Worm (Caenorhabditis elegans) whole organism, L3 larva: ENCODE results near the gene tcl-2.

ENCODE experiments used
- R02D3.7 ChIP-seq: fragments of 150-350 bp; optimal IDR thresholded peaks from 2 replicates; lab custom pipeline; 2014; ENCODE audit warnings: missing biosample characterization, missing genetic modification characterization
- ZK546.5 ChIP-seq: sonication (generic microtip); optimal IDR thresholded peaks from 2 replicates; lab custom pipeline; 2017; ENCODE audit warnings: missing biosample characterization, missing genetic modification characterization
- aly-2 ChIP-seq: fragments of 150-350 bp; optimal IDR thresholded peaks from 2 replicates; lab custom pipeline; 2014; ENCODE audit warnings: missing biosample characterization, missing genetic modification characterization
- ama-1 ChIP-seq: fragments of 150-350 bp; optimal IDR thresholded peaks from 2 replicates; lab custom pipeline; 2018
- ceh-16 ChIP-seq: sonication (generic microtip); optimal IDR thresholded peaks from 2 replicates; lab custom pipeline; 2017; ENCODE audit warnings: missing biosample characterization, missing genetic modification characterization
- ceh-28 ChIP-seq: fragments of 150-350 bp; optimal IDR thresholded peaks from 2 replicates; lab custom pipeline; 2014; ENCODE audit warnings: missing biosample characterization, missing genetic modification reagents, missing genetic modification characterization
- ceh-82 ChIP-seq: fragments of 150-350 bp; optimal IDR thresholded peaks from 2 replicates; lab custom pipeline; 2014; ENCODE audit warnings: missing biosample characterization, missing genetic modification characterization
- ceh-9 ChIP-seq: sonication (generic microtip); optimal IDR thresholded peaks from 2 replicates; lab custom pipeline; 2018; ENCODE audit warnings: missing biosample characterization, missing genetic modification characterization
- daf-12 ChIP-seq: fragments of 150-350 bp; optimal IDR thresholded peaks from 2 replicates; lab custom pipeline; 2014; ENCODE audit warnings: missing biosample characterization, missing genetic modification reagents, missing genetic modification characterization
- egl-27 ChIP-seq: sonication (generic microtip); optimal IDR thresholded peaks from 4 replicates; lab custom pipeline; 2017; ENCODE audit warnings: missing biosample characterization, missing genetic modification reagents, missing genetic modification characterization
- egl-5 ChIP-seq: fragments of 150-350 bp; optimal IDR thresholded peaks from 2 replicates; lab custom pipeline; 2017; ENCODE audit warnings: missing biosample characterization, missing genetic modification reagents, missing genetic modification characterization, inconsistent platforms
- elt-1 ChIP-seq: fragments of 150-350 bp; optimal IDR thresholded peaks from 2 replicates; lab custom pipeline; 2014; ENCODE audit warnings: missing biosample characterization, missing genetic modification characterization
- elt-2 ChIP-seq: sonication (generic microtip); optimal IDR thresholded peaks from 2 replicates; lab custom pipeline; 2016; ENCODE audit warnings: missing genetic modification reagents, mild to moderate bottlenecking, missing genetic modification characterization, missing compliant biosample characterization
- elt-3 ChIP-seq, 3 experiments: fragments of 150-350 bp in 1 of 3; sonication (generic microtip) in 2 of 3; optimal IDR thresholded peaks; 2 replicates in 2 of 3; 4 replicates in 1 of 3; lab custom pipeline; 2014 to 2017; ENCODE audit warnings: missing biosample characterization in 3 of 3, missing genetic modification characterization in 3 of 3
- eor-1 ChIP-seq, 2 experiments: fragments of 150-350 bp; optimal IDR thresholded peaks; 2 replicates each; lab custom pipeline; 2014 to 2018; ENCODE audit warnings: missing biosample characterization in 2 of 2, missing genetic modification characterization in 2 of 2
- fkh-10 ChIP-seq: sonication (generic microtip); optimal IDR thresholded peaks from 2 replicates; lab custom pipeline; 2017; ENCODE audit warnings: missing biosample characterization, missing genetic modification reagents, missing genetic modification characterization
- fkh-2 ChIP-seq: fragments of 150-350 bp; optimal IDR thresholded peaks from 2 replicates; lab custom pipeline; 2014; ENCODE audit warnings: missing biosample characterization, missing genetic modification reagents, missing genetic modification characterization
- fos-1 ChIP-seq: fragments of 150-350 bp; optimal IDR thresholded peaks from 2 replicates; lab custom pipeline; 2014; ENCODE audit warnings: missing biosample characterization, missing genetic modification characterization
- hmg-11 ChIP-seq: sonication (generic microtip); optimal IDR thresholded peaks from 2 replicates; lab custom pipeline; 2016; ENCODE audit warnings: missing genetic modification characterization, missing compliant biosample characterization
- jun-1 ChIP-seq: fragments of 150-350 bp; optimal IDR thresholded peaks from 2 replicates; lab custom pipeline; 2014; ENCODE audit warnings: missing biosample characterization, missing genetic modification reagents, missing genetic modification characterization
- lin-15B ChIP-seq: fragments of 150-350 bp; optimal IDR thresholded peaks from 2 replicates; lab custom pipeline; 2014; ENCODE audit warnings: missing biosample characterization, missing genetic modification characterization
- lin-39 ChIP-seq: fragments of 150-350 bp; optimal IDR thresholded peaks from 2 replicates; lab custom pipeline; 2018; ENCODE audit warnings: missing biosample characterization, missing genetic modification reagents, missing genetic modification characterization
- lsy-12 ChIP-seq: sonication (generic microtip); optimal IDR thresholded peaks from 2 replicates; lab custom pipeline; 2016; ENCODE audit warnings: mild to moderate bottlenecking, missing genetic modification characterization, missing compliant biosample characterization
- mdl-1 ChIP-seq: fragments of 150-350 bp; optimal IDR thresholded peaks from 2 replicates; lab custom pipeline; 2014; ENCODE audit warnings: missing biosample characterization, missing genetic modification characterization
- mml-1 ChIP-seq: fragments of 150-350 bp; sonication (generic microtip); optimal IDR thresholded peaks from 3 replicates; lab custom pipeline; 2014; ENCODE audit warnings: missing biosample characterization, missing genetic modification characterization
- nfya-1 ChIP-seq: sonication (generic microtip); optimal IDR thresholded peaks from 2 replicates; lab custom pipeline; 2017; ENCODE audit warnings: missing genetic modification characterization, mild to moderate bottlenecking, missing compliant biosample characterization, antibody characterized with exemption, moderate library complexity; ENCODE audit not compliant: insufficient read depth
- nhr-11 ChIP-seq: fragments of 150-350 bp; optimal IDR thresholded peaks from 2 replicates; lab custom pipeline; 2014; ENCODE audit warnings: missing biosample characterization, missing genetic modification characterization
- nhr-12 ChIP-seq: fragments of 150-350 bp; optimal IDR thresholded peaks from 2 replicates; lab custom pipeline; 2014; ENCODE audit warnings: missing biosample characterization, missing genetic modification characterization
- nhr-23 ChIP-seq: fragments of 150-350 bp; optimal IDR thresholded peaks from 2 replicates; lab custom pipeline; 2014; ENCODE audit warnings: missing biosample characterization, missing genetic modification reagents, missing genetic modification characterization
- nhr-237 ChIP-seq: fragments of 150-350 bp; optimal IDR thresholded peaks from 2 replicates; lab custom pipeline; 2014; ENCODE audit warnings: missing biosample characterization, missing genetic modification characterization
- nhr-25 ChIP-seq: sonication (generic microtip); optimal IDR thresholded peaks from 2 replicates; lab custom pipeline; 2017; ENCODE audit warnings: missing biosample characterization, missing genetic modification characterization
- nhr-28 ChIP-seq: fragments of 150-350 bp; optimal IDR thresholded peaks from 2 replicates; lab custom pipeline; 2014; ENCODE audit warnings: missing biosample characterization, missing genetic modification characterization
- nhr-43 ChIP-seq: sonication (generic microtip); optimal IDR thresholded peaks from 2 replicates; lab custom pipeline; 2016; ENCODE audit warnings: mild to moderate bottlenecking, missing genetic modification characterization, missing compliant biosample characterization; ENCODE audit not compliant: poor library complexity, severe bottlenecking
- nhr-67 ChIP-seq: fragments of 150-350 bp; optimal IDR thresholded peaks from 2 replicates; lab custom pipeline; 2014; ENCODE audit warnings: missing biosample characterization, missing genetic modification characterization
- nhr-76 ChIP-seq: fragments of 150-350 bp; sonication (generic microtip); optimal IDR thresholded peaks from 5 replicates; lab custom pipeline; 2014; ENCODE audit warnings: missing biosample characterization, missing genetic modification characterization
- nhr-77 ChIP-seq: fragments of 150-350 bp; optimal IDR thresholded peaks from 2 replicates; lab custom pipeline; 2014; ENCODE audit warnings: missing biosample characterization, missing genetic modification characterization
- pha-4 ChIP-seq: fragments of 150-350 bp; optimal IDR thresholded peaks from 2 replicates; lab custom pipeline; 2014; ENCODE audit warnings: missing biosample characterization, missing genetic modification reagents, missing genetic modification characterization
- pqm-1 ChIP-seq: fragments of 150-350 bp; optimal IDR thresholded peaks from 2 replicates; lab custom pipeline; 2017; ENCODE audit warnings: missing biosample characterization, missing genetic modification characterization, inconsistent platforms
- sea-2 ChIP-seq: fragments of 150-350 bp; sonication (generic microtip); optimal IDR thresholded peaks from 4 replicates; lab custom pipeline; 2014; ENCODE audit warnings: missing biosample characterization, missing genetic modification reagents, missing genetic modification characterization
- skn-1 ChIP-seq: fragments of 150-350 bp; optimal IDR thresholded peaks from 2 replicates; lab custom pipeline; 2014; ENCODE audit warnings: missing biosample characterization, missing genetic modification characterization
- snpc-4 ChIP-seq: fragments of 150-350 bp; optimal IDR thresholded peaks from 2 replicates; lab custom pipeline; 2014; ENCODE audit warnings: missing biosample characterization, missing genetic modification characterization
- tbx-2 ChIP-seq: sonication (generic microtip); optimal IDR thresholded peaks from 2 replicates; lab custom pipeline; 2016; ENCODE audit warnings: mild to moderate bottlenecking, missing genetic modification characterization, missing compliant biosample characterization
- unc-39 ChIP-seq: sonication (generic microtip); optimal IDR thresholded peaks from 4 replicates; lab custom pipeline; 2017; ENCODE audit warnings: missing biosample characterization, missing genetic modification characterization
- unc-62 ChIP-seq: fragments of 150-350 bp; sonication (generic microtip); optimal IDR thresholded peaks from 4 replicates; lab custom pipeline; 2014; ENCODE audit warnings: missing biosample characterization, missing genetic modification reagents, missing genetic modification characterization
- zag-1 ChIP-seq: fragments of 150-350 bp; optimal IDR thresholded peaks from 2 replicates; lab custom pipeline; 2014; ENCODE audit warnings: missing biosample characterization, missing genetic modification characterization
- ztf-11 ChIP-seq: fragments of 150-350 bp; optimal IDR thresholded peaks from 2 replicates; lab custom pipeline; 2014; ENCODE audit warnings: missing biosample characterization, missing genetic modification characterization
- ztf-4 ChIP-seq: fragments of 150-350 bp; optimal IDR thresholded peaks from 2 replicates; lab custom pipeline; 2014; ENCODE audit warnings: missing biosample characterization, missing genetic modification characterization

tcl-2 gene

DNA sequence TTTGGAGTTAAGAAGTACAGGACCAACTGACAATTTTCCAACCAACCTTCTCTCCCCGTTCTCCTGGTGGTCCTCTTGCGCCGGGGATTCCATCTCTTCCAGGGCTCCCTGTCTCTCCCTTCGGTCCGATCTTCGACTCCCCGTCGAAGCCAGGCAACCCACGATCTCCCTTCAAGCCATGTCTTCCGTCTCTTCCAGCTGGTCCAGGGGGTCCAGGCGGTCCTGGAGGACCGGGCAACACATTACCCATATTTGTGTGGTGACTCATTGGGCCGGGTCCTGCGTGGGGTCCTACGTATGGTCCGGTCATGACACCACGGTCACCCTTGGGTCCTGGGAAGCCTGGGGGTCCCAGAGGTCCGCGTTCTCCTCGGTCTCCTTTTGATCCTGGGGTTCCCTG lies 37.9 kb upstream of the tcl-2 start:
- TF ChIP-seq nhr-76 (no peak), pha-4 (tag; lab: Kevin White, UChicago) (no peak), pqm-1 (tag; lab: Kevin White, UChicago) (no peak), zag-1 (tag; lab: Kevin White, UChicago) (no peak), nhr-11 (no peak), unc-39 (no peak), jun-1 (no peak), nhr-237 (no peak), eor-1 (tag; optimal IDR thresholded peaks at IDR 0.05; lab: Kevin White, UChicago) (no peak)

DNA sequence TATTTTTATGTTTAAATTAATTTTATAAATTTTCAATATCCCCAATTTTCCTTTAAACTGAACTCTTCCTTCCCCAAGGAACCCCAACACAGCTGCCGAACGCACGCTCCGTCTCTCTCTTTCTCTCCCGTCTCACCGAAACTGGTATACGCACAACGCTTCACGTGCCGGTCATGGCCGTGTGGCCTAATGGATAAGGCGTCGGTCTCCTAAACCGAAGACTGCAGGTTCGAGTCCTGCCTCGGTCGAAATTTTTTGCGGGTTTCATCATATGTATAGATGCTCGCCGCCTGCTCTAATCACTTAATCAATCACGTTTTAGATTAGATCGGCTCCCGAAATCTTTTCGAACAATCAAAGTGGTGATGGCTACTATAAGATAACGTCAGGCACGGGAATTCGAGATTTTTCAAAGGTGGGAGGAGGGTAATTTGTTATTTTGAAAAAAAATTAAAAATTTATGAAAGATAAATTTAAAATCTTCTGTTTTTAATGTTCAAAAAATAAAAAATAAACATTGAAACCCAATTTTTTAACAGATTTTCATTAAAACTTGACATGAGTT lies 35.0 kb upstream of the tcl-2 start:
- peak; percentile 23 for TF ChIP-seq lin-15B (tag; lab: Kevin White, UChicago)
- TF ChIP-seq mml-1 (tag; lab: Kevin White, UChicago) = no peak
- TF ChIP-seq sea-2 (GFP tag; lab: Kevin White, UChicago) = no peak
- TF ChIP-seq ztf-4 = no peak
- peak; percentile 73 for TF ChIP-seq mdl-1 (tag; lab: Kevin White, UChicago)
- TF ChIP-seq elt-2 (tag; lab: Kevin White, UChicago) = peak; percentile 30
- TF ChIP-seq R02D3.7 = no peak
- TF ChIP-seq pha-4 (tag; lab: Kevin White, UChicago) = peak; percentile 56
- TF ChIP-seq hmg-11 = peak; percentile 94
- no peak for TF ChIP-seq ZK546.5 (tag; lab: Kevin White, UChicago)
- no peak for TF ChIP-seq daf-12 (tag; lab: Kevin White, UChicago)
- TF ChIP-seq ceh-28 (tag; lab: Kevin White, UChicago) = no peak
- TF ChIP-seq fos-1 (tag; lab: Kevin White, UChicago) = no peak
- no peak for TF ChIP-seq nhr-67 (tag; lab: Kevin White, UChicago)
- TF ChIP-seq fkh-10 (GFP tag; lab: Kevin White, UChicago) = no peak
- peak; percentile 87 for TF ChIP-seq lin-39 (tag; lab: Kevin White, UChicago)
- TF ChIP-seq nhr-12 (tag; lab: Kevin White, UChicago) = no peak
- no peak for TF ChIP-seq nhr-77 (tag; lab: Kevin White, UChicago)
- TF ChIP-seq snpc-4 (tag; lab: Kevin White, UChicago) = no peak
- TF ChIP-seq fkh-2 (tag; lab: Kevin White, UChicago) = no peak
- peak; percentile 32 for TF ChIP-seq tbx-2 (tag; lab: Kevin White, UChicago)
- TF ChIP-seq pqm-1 (tag; lab: Kevin White, UChicago) = peak; percentile 1
- no peak for TF ChIP-seq zag-1 (tag; lab: Kevin White, UChicago)
- no peak for TF ChIP-seq egl-27 (tag; lab: Kevin White, UChicago)
- no peak for TF ChIP-seq ztf-11
- TF ChIP-seq unc-62 (GFP tag; lab: Kevin White, UChicago) = peak; percentile 26
- TF ChIP-seq egl-5 (tag; lab: Kevin White, UChicago) = peak; percentile 58
- TF ChIP-seq skn-1 = no peak
- TF ChIP-seq eor-1 (tag; optimal IDR thresholded peaks at IDR 0.05; lab: Kevin White, UChicago) = no peak
- peak; percentile 8 for TF ChIP-seq nhr-23 (tag; lab: Kevin White, UChicago)
- peak; percentile 45 for TF ChIP-seq nhr-43
- no peak for TF ChIP-seq lsy-12 (tag; lab: Kevin White, UChicago)
- peak; percentile 22 for TF ChIP-seq jun-1
- no peak for TF ChIP-seq nhr-11
- no peak for TF ChIP-seq ama-1 (lab: Kevin White, UChicago)
- TF ChIP-seq nhr-76 = no peak
- TF ChIP-seq ceh-9 (tag; lab: Kevin White, UChicago) = no peak
- TF ChIP-seq unc-39 = no peak
- TF ChIP-seq nfya-1 (tag; lab: Kevin White, UChicago) = peak; percentile 61
- TF ChIP-seq ceh-82 (tag; lab: Kevin White, UChicago) = no peak
- TF ChIP-seq elt-1 = peak; percentile 57
- TF ChIP-seq aly-2 (tag; lab: Kevin White, UChicago) = no peak
- TF ChIP-seq elt-3 (tag; optimal IDR thresholded peaks at IDR 0.05; lab: Kevin White, UChicago) = no peak
- no peak for TF ChIP-seq ceh-16 (tag; lab: Kevin White, UChicago)
- TF ChIP-seq nhr-237 = no peak
- no peak for TF ChIP-seq nhr-28 (tag; lab: Kevin White, UChicago)
- no peak for TF ChIP-seq nhr-25 (tag; lab: Kevin White, UChicago)
